Worm (Caenorhabditis elegans) whole organism, L4/young adult: ENCODE measurements around the gene F37C4.5.

Experiments
- dao-5 ChIP-seq: sonication (generic microtip); optimal IDR thresholded peaks from 2 replicates; lab custom pipeline; 2016; ENCODE audit warnings: missing genotype, missing genetic modification characterization, moderate library complexity, missing compliant biosample characterization
- him-1 ChIP-seq: sonication (generic microtip); optimal IDR thresholded peaks from 2 replicates; lab custom pipeline; 2016; ENCODE audit warnings: missing genotype, missing genetic modification reagents, missing genetic modification characterization, missing compliant biosample characterization

ce11 chrIV:3857999-3858552 is 15.5 kb downstream of the F37C4.5 start:
- TF ChIP-seq him-1 (tag; lab: Kevin White, UChicago) (no peak), dao-5 (tag; lab: Kevin White, UChicago) (no peak)
